Worm (Caenorhabditis elegans) whole organism, L4 larva: Measurements from ENCODE around the gene parn-2.

ENCODE experiments used
- D1046.2 ChIP-seq: fragments of 200-800 bp; sonication (Bioruptor generic); IDR thresholded peaks from 2 replicates; pipeline ENCODE4 v1.3.6; 2022; ENCODE audit warnings: missing genetic modification characterization, missing compliant biosample characterization
- F26F4.8 ChIP-seq: fragments of 200-800 bp; sonication (Bioruptor generic); conservative IDR thresholded peaks from 2 replicates; pipeline ENCODE4 v1.3.6; 2022; ENCODE audit warnings: missing genetic modification characterization, missing compliant biosample characterization
- F49E8.2 ChIP-seq: sonication (generic microtip); optimal IDR thresholded peaks from 2 replicates; lab custom pipeline; 2016; ENCODE audit warnings: missing compliant biosample characterization, mild to moderate bottlenecking, missing genetic modification characterization, borderline replicate concordance
- T26A8.4 ChIP-seq: fragments of 200-800 bp; sonication (Bioruptor generic); IDR thresholded peaks from 2 replicates; pipeline ENCODE4 v1.3.6; 2022; ENCODE audit warnings: missing genetic modification characterization, missing compliant biosample characterization
- Y48G9A.11 ChIP-seq: fragments of 200-800 bp; sonication (Bioruptor generic); IDR thresholded peaks from 2 replicates; pipeline ENCODE4 v1.3.6; 2022; ENCODE audit warnings: missing genetic modification reagents, missing genetic modification characterization, missing compliant biosample characterization
- aha-1 ChIP-seq: fragments of 150-350 bp; peaks from one replicate; lab custom pipeline; 2014; ENCODE audit warnings: missing biosample characterization, missing genetic modification characterization
- aly-2 ChIP-seq: sonication (generic microtip); optimal IDR thresholded peaks from 2 replicates; lab custom pipeline; 2018; ENCODE audit warnings: missing biosample characterization, missing genetic modification characterization
- ceh-28 ChIP-seq: fragments of 150-350 bp; optimal IDR thresholded peaks from 2 replicates; lab custom pipeline; 2014; ENCODE audit warnings: missing biosample characterization, missing genetic modification reagents, missing genetic modification characterization
- ceh-32 ChIP-seq: sonication (generic microtip); optimal IDR thresholded peaks from 2 replicates; lab custom pipeline; 2016; ENCODE audit warnings: mild to moderate bottlenecking, missing genetic modification characterization, missing compliant biosample characterization; ENCODE audit not compliant: poor library complexity
- ceh-62 ChIP-seq: sonication (generic microtip); optimal IDR thresholded peaks from 2 replicates; lab custom pipeline; 2017; ENCODE audit warnings: missing biosample characterization, missing genetic modification characterization
- ceh-82 ChIP-seq: sonication (generic microtip); optimal IDR thresholded peaks from 2 replicates; lab custom pipeline; 2017; ENCODE audit warnings: missing biosample characterization, missing genetic modification characterization
- dve-1 ChIP-seq: sonication (generic microtip); optimal IDR thresholded peaks from 2 replicates; lab custom pipeline; 2017; ENCODE audit warnings: antibody characterized with exemption, mild to moderate bottlenecking, missing genetic modification characterization, missing compliant biosample characterization; ENCODE audit not compliant: insufficient read depth
- hif-1 ChIP-seq, 2 experiments: sonication (generic microtip); optimal IDR thresholded peaks; 2 replicates each; lab custom pipeline; 2016 to 2017; ENCODE audit warnings: missing compliant biosample characterization in 2 of 2, missing genetic modification characterization in 2 of 2, missing genetic modification reagents in 2 of 2, missing genotype in 2 of 2, mild to moderate bottlenecking in 1 of 2
- hlh-11 ChIP-seq: fragments of 200-800 bp; sonication (Bioruptor generic); optimal IDR thresholded peaks from 2 replicates; lab custom pipeline; 2018; ENCODE audit warnings: mild to moderate bottlenecking, missing genetic modification characterization, missing compliant biosample characterization
- lim-7 ChIP-seq: fragments of 200-800 bp; sonication (Bioruptor generic); IDR thresholded peaks from 2 replicates; pipeline ENCODE4 v1.3.6; 2022; ENCODE audit warnings: missing genetic modification characterization, missing compliant biosample characterization
- lin-1 ChIP-seq: fragments of 200-800 bp; sonication (Bioruptor generic); IDR thresholded peaks from 2 replicates; pipeline ENCODE4 v1.3.6; 2022; ENCODE audit warnings: missing genetic modification reagents, missing genetic modification characterization, missing compliant biosample characterization
- lin-13 ChIP-seq: fragments of 150-350 bp; optimal IDR thresholded peaks from 2 replicates; lab custom pipeline; 2014; ENCODE audit warnings: missing biosample characterization, missing genetic modification reagents, missing genetic modification characterization
- lin-38 ChIP-seq: fragments of 200-800 bp; sonication (Bioruptor generic); IDR thresholded peaks from 2 replicates; pipeline ENCODE4 v1.3.6; 2022; ENCODE audit warnings: missing genetic modification reagents, missing genetic modification characterization, missing compliant biosample characterization
- lsy-2 ChIP-seq, 2 experiments: fragments of 150-350 bp in 1 of 2; sonication (generic microtip) in 1 of 2; optimal IDR thresholded peaks; 2 replicates each; lab custom pipeline; 2014 to 2017; ENCODE audit warnings: missing biosample characterization in 2 of 2, missing genetic modification characterization in 2 of 2
- mdl-1 ChIP-seq, 2 experiments: fragments of 150-350 bp in 1 of 2; sonication (generic microtip) in 1 of 2; optimal IDR thresholded peaks; 2 replicates each; lab custom pipeline; 2014 to 2017; ENCODE audit warnings: missing biosample characterization in 2 of 2, missing genetic modification characterization in 2 of 2
- mep-1 ChIP-seq: fragments of 150-350 bp; sonication (generic microtip); optimal IDR thresholded peaks from 3 replicates; lab custom pipeline; 2014; ENCODE audit warnings: missing biosample characterization, missing genetic modification characterization
- nhr-111 ChIP-seq: fragments of 200-800 bp; sonication (Bioruptor generic); optimal IDR thresholded peaks from 2 replicates; lab custom pipeline; 2018; ENCODE audit warnings: mild to moderate bottlenecking, missing genetic modification characterization, missing compliant biosample characterization
- nhr-25 ChIP-seq: sonication (generic microtip); optimal IDR thresholded peaks from 2 replicates; lab custom pipeline; 2017; ENCODE audit warnings: missing genetic modification characterization, mild to moderate bottlenecking, missing compliant biosample characterization, antibody characterized with exemption, moderate library complexity, borderline replicate concordance; ENCODE audit not compliant: insufficient read depth
- nhr-28 ChIP-seq: fragments of 150-350 bp; optimal IDR thresholded peaks from 2 replicates; lab custom pipeline; 2014; ENCODE audit warnings: missing biosample characterization, missing genetic modification characterization
- nhr-41 ChIP-seq: fragments of 200-800 bp; sonication (Bioruptor generic); IDR thresholded peaks from 2 replicates; pipeline ENCODE4 v1.3.6; 2022; ENCODE audit warnings: missing genetic modification reagents, missing genetic modification characterization, missing compliant biosample characterization
- nhr-48 ChIP-seq: sonication (generic microtip); optimal IDR thresholded peaks from 2 replicates; lab custom pipeline; 2016; ENCODE audit warnings: mild to moderate bottlenecking, missing genetic modification characterization, missing compliant biosample characterization
- set-16 ChIP-seq: fragments of 200-800 bp; sonication (Bioruptor generic); IDR thresholded peaks from 2 replicates; pipeline ENCODE4 v1.3.6; 2022; ENCODE audit warnings: missing genetic modification reagents, missing genetic modification characterization, missing compliant biosample characterization
- skn-1 ChIP-seq: fragments of 150-350 bp; optimal IDR thresholded peaks from 2 replicates; lab custom pipeline; 2014; ENCODE audit warnings: missing biosample characterization, missing genetic modification characterization
- snpc-4 ChIP-seq: fragments of 150-350 bp; optimal IDR thresholded peaks from 2 replicates; lab custom pipeline; 2014; ENCODE audit warnings: missing biosample characterization, missing genetic modification characterization
- unc-62 ChIP-seq, 3 experiments: fragments of 150-350 bp in 1 of 3; sonication (generic microtip); optimal IDR thresholded peaks in 2 of 3; peaks in 1 of 3; 1 replicate in 1 of 3; 2 replicates in 2 of 3; lab custom pipeline; 2014 to 2017; ENCODE audit warnings: missing biosample characterization in 3 of 3, missing genetic modification characterization in 3 of 3, missing genetic modification reagents in 3 of 3, missing genotype in 1 of 3
- vab-7 ChIP-seq: fragments of 200-800 bp; sonication (Bioruptor generic); IDR thresholded peaks from 2 replicates; pipeline ENCODE4 v1.3.6; 2022; ENCODE audit warnings: missing genetic modification reagents, missing genetic modification characterization, missing compliant biosample characterization
- ztf-7 ChIP-seq: fragments of 150-350 bp; optimal IDR thresholded peaks from 2 replicates; lab custom pipeline; 2014; ENCODE audit warnings: missing biosample characterization, missing genetic modification characterization

The parn-2 gene

ce11 chrII:12241792-12242191 is 14.6 kb downstream of the parn-2 start:
- TF ChIP-seq Y48G9A.11 (GFP tag; lab: Robert Waterston, UW) (no peak), ceh-62 (tag; lab: Kevin White, UChicago) (no peak), ceh-28 (tag; lab: Kevin White, UChicago) (peak; percentile 88), hif-1 (tag; optimal IDR thresholded peaks at IDR 0.05; lab: Kevin White, UChicago) (no peak), vab-7 (no peak), unc-62 (GFP tag; optimal IDR thresholded peaks at IDR 0.05 in 1 of 2; lab: Kevin White, UChicago) (no peak), unc-62 (tag; optimal IDR thresholded peaks at IDR 0.05; lab: Kevin White, UChicago) (no peak), hlh-11 (no peak), D1046.2 (no peak)

ce11 chrII:12240088-12240487 is 16.3 kb downstream of the parn-2 start, which contains the start of gene txdc-12.1:
TSS of gene txdc-12.1 (plus strand) at chrII:12240388.
- no peak for TF ChIP-seq F26F4.8 (GFP tag; lab: Robert Waterston, UW)
- no peak for TF ChIP-seq Y48G9A.11 (GFP tag; lab: Robert Waterston, UW)
- TF ChIP-seq skn-1 (tag; lab: Kevin White, UChicago), result no peak
- no peak for TF ChIP-seq mep-1
- TF ChIP-seq nhr-111 (GFP tag; lab: Kevin White, UChicago), result no peak
- TF ChIP-seq ceh-82 (tag; lab: Kevin White, UChicago), result no peak
- TF ChIP-seq F49E8.2, result no peak
- TF ChIP-seq lin-13 (GFP tag; lab: Kevin White, UChicago), result no peak
- TF ChIP-seq lim-7 (GFP tag; lab: Robert Waterston, UW), result no peak
- no peak for TF ChIP-seq nhr-41 (GFP tag; lab: Robert Waterston, UW)
- TF ChIP-seq ceh-32 (tag; lab: Kevin White, UChicago), result no peak
- TF ChIP-seq dve-1 (tag; lab: Kevin White, UChicago), result no peak
- no peak for TF ChIP-seq mdl-1 (tag; optimal IDR thresholded peaks at IDR 0.05; lab: Kevin White, UChicago)

ce11 chrII:12239449-12239848 is 17.0 kb downstream of the parn-2 start:
- TF ChIP-seq lin-1 (GFP tag; lab: Robert Waterston, UW), result no peak
- TF ChIP-seq nhr-25 (tag; lab: Kevin White, UChicago), result peak; percentile 18
- TF ChIP-seq lsy-2 (tag; optimal IDR thresholded peaks at IDR 0.05; lab: Kevin White, UChicago), result peak in 1 of 2 experiments; percentile 32
- TF ChIP-seq nhr-28 (tag; lab: Kevin White, UChicago), result peak; percentile 53
- no peak for TF ChIP-seq snpc-4 (tag; lab: Kevin White, UChicago)

- TF ChIP-seq nhr-28 (tag; lab: Kevin White, UChicago) (peak; percentile 55), aly-2 (tag; lab: Kevin White, UChicago) (no peak), aha-1 (tag; lab: Kevin White, UChicago) (peak; percentile 48), lsy-2 (tag; optimal IDR thresholded peaks at IDR 0.05; lab: Kevin White, UChicago) (peak in 1 of 2 experiments; percentile 52), unc-62 (GFP tag; optimal IDR thresholded peaks at IDR 0.05 in 1 of 2; lab: Kevin White, UChicago) (peak in 1 of 2 experiments; percentile 85), unc-62 (tag; optimal IDR thresholded peaks at IDR 0.05; lab: Kevin White, UChicago) (no peak), ceh-32 (tag; lab: Kevin White, UChicago) (no peak)
These were observed 18.9 kb downstream of the parn-2 start for ce11 chrII:12237555-12237954.

ce11 chrII:12228005-12228404 is 28.4 kb downstream of the parn-2 start, which contains the start of gene sinh-1:
TSS of gene sinh-1 (plus strand) at chrII:12228305.
- TF ChIP-seq nhr-48 (no peak), set-16 (GFP tag; lab: Robert Waterston, UW) (0 out of 2 replicates have a peak, but pooled peaks have one; percentile 33), aly-2 (tag; lab: Kevin White, UChicago) (no peak), ztf-7 (no peak), dve-1 (tag; lab: Kevin White, UChicago) (no peak), lin-38 (GFP tag; lab: Robert Waterston, UW) (no peak), T26A8.4 (no peak)
